Fruit fly (Drosophila melanogaster): ENCODE measurements around the gene CG8360.

DNA sequence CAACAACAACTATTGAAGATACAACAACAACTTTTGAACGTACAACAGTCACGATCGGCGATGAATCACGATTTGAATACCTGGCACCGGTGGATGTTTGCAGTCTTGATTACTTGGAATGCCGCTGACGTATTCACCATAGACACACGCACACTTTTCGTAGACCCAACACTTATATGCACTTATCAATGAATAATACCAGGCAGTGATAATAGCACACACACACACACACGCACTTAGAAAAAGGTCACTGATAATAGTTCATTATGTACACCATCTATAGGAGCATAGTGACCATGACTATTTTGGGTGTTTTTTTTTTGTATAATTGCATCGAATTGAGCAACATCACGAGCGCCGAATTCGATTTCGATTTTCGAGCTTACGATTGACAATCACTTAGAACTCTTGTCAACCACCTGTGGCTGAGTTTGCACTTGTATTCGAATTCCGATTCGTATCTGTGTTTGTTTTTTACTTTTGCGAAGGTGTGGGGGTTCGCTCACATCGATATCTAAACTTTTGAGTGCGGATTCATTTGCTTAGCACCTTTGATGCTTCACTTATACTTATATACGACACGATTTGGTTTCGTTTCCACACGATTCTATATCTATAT is 26.4 kb downstream of the CG8360 start:
- no peak for TF ChIP-seq CG2120 (GFP tag; optimal IDR thresholded peaks at IDR 0.05)
- TF ChIP-seq en (GFP tag; optimal IDR thresholded peaks at IDR 0.05): no peak
- no peak for TF ChIP-seq Sry-β (GFP tag; optimal IDR thresholded peaks at IDR 0.05)
- TF ChIP-seq tap (tag; optimal IDR thresholded peaks at IDR 0.05): no peak
- TF ChIP-seq psq (GFP tag; optimal IDR thresholded peaks at IDR 0.05): no peak
- no peak for TF ChIP-seq emc (GFP tag; optimal IDR thresholded peaks at IDR 0.05)
- TF ChIP-seq jing (GFP tag; optimal IDR thresholded peaks at IDR 0.05): no peak
- TF ChIP-seq h (optimal IDR thresholded peaks at IDR 0.05): no peak
- TF ChIP-seq toy (GFP tag; IDR thresholded peaks at IDR 0.05): no peak
- TF ChIP-seq CG16863 (GFP tag; optimal IDR thresholded peaks at IDR 0.05): no peak
- TF ChIP-seq ro (GFP tag; IDR thresholded peaks at IDR 0.05): no peak
